Worm (Caenorhabditis elegans): Measurements from ENCODE around the gene srh-304.

- TF ChIP-seq B0261.1 (tag; optimal IDR thresholded peaks at IDR 0.05) (no peak), lin-35 (GFP tag; optimal IDR thresholded peaks at IDR 0.05) (no peak), attf-5 (GFP tag; optimal IDR thresholded peaks at IDR 0.05) (no peak), pha-4 (tag; optimal IDR thresholded peaks at IDR 0.05) (no peak), efl-1 (GFP tag; optimal IDR thresholded peaks at IDR 0.05) (no peak), lin-26 (GFP tag; IDR thresholded peaks at IDR 0.05) (no peak), ets-4 (GFP tag; optimal IDR thresholded peaks at IDR 0.05) (no peak), F33H1.4 (GFP tag; IDR thresholded peaks at IDR 0.05) (no peak), him-1 (tag; optimal IDR thresholded peaks at IDR 0.05) (no peak), dpff-1 (tag; optimal IDR thresholded peaks at IDR 0.05) (no peak), madf-8 (GFP tag; conservative IDR thresholded peaks at IDR 0.05) (no peak), sea-2 (GFP tag; IDR thresholded peaks at IDR 0.05) (no peak)
Measured at ce11 chrV:17870569-17870968, 42.2 kb downstream of the srh-304 start, which contains the start of gene csn-1.

Measured in whole organism, young adult.